Worm (Caenorhabditis elegans) whole organism, L3 larva: ENCODE measurements around the gene Y6G8.8.

ENCODE experiments used
- R02D3.7 ChIP-seq: fragments of 150-350 bp; optimal IDR thresholded peaks from 2 replicates; lab custom pipeline; 2014; ENCODE audit warnings: missing biosample characterization, missing genetic modification characterization
- egl-5 ChIP-seq: fragments of 150-350 bp; optimal IDR thresholded peaks from 2 replicates; lab custom pipeline; 2017; ENCODE audit warnings: missing biosample characterization, missing genetic modification reagents, missing genetic modification characterization, inconsistent platforms
- elt-2 ChIP-seq: sonication (generic microtip); optimal IDR thresholded peaks from 2 replicates; lab custom pipeline; 2016; ENCODE audit warnings: missing genetic modification reagents, mild to moderate bottlenecking, missing genetic modification characterization, missing compliant biosample characterization
- elt-3 ChIP-seq, 3 experiments: fragments of 150-350 bp in 1 of 3; sonication (generic microtip) in 2 of 3; optimal IDR thresholded peaks; 2 replicates in 2 of 3; 4 replicates in 1 of 3; lab custom pipeline; 2014 to 2017; ENCODE audit warnings: missing biosample characterization in 3 of 3, missing genetic modification characterization in 3 of 3
- eor-1 ChIP-seq, 2 experiments: fragments of 150-350 bp; optimal IDR thresholded peaks; 2 replicates each; lab custom pipeline; 2014 to 2018; ENCODE audit warnings: missing biosample characterization in 2 of 2, missing genetic modification characterization in 2 of 2
- lsy-12 ChIP-seq: sonication (generic microtip); optimal IDR thresholded peaks from 2 replicates; lab custom pipeline; 2016; ENCODE audit warnings: mild to moderate bottlenecking, missing genetic modification characterization, missing compliant biosample characterization
- nhr-11 ChIP-seq: fragments of 150-350 bp; optimal IDR thresholded peaks from 2 replicates; lab custom pipeline; 2014; ENCODE audit warnings: missing biosample characterization, missing genetic modification characterization
- nhr-237 ChIP-seq: fragments of 150-350 bp; optimal IDR thresholded peaks from 2 replicates; lab custom pipeline; 2014; ENCODE audit warnings: missing biosample characterization, missing genetic modification characterization
- nhr-25 ChIP-seq: sonication (generic microtip); optimal IDR thresholded peaks from 2 replicates; lab custom pipeline; 2017; ENCODE audit warnings: missing biosample characterization, missing genetic modification characterization
- nhr-43 ChIP-seq: sonication (generic microtip); optimal IDR thresholded peaks from 2 replicates; lab custom pipeline; 2016; ENCODE audit warnings: mild to moderate bottlenecking, missing genetic modification characterization, missing compliant biosample characterization; ENCODE audit not compliant: poor library complexity, severe bottlenecking
- pqm-1 ChIP-seq: fragments of 150-350 bp; optimal IDR thresholded peaks from 2 replicates; lab custom pipeline; 2017; ENCODE audit warnings: missing biosample characterization, missing genetic modification characterization, inconsistent platforms
- snpc-4 ChIP-seq: fragments of 150-350 bp; optimal IDR thresholded peaks from 2 replicates; lab custom pipeline; 2014; ENCODE audit warnings: missing biosample characterization, missing genetic modification characterization
- tbx-2 ChIP-seq: sonication (generic microtip); optimal IDR thresholded peaks from 2 replicates; lab custom pipeline; 2016; ENCODE audit warnings: mild to moderate bottlenecking, missing genetic modification characterization, missing compliant biosample characterization

Gene Y6G8.8

DNA sequence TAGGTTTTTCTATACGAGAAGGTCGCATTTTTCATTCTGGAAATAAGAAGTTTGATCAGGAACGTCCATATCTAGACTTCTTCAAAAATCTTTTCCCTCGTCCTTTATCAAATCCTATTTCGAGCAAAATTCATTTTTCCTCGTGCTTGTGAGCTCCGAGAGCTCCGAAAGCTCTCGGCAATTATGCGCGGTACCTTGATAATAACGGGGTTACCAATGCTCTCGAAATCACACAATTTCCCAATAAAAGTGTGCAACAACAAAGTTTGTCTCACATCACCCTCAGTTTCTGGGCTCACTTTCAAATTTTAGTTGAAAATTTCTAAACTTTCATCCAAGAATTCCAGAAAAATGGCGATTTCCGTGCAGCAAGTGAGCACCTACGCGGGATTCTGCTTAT, 48.2 kb downstream of the Y6G8.8 start, which contains the start of gene str-89:
TSS of gene str-89 (plus strand) at position 301 of the 400 bp plus-strand sequence.
- TF ChIP-seq snpc-4 (tag; lab: Kevin White, UChicago) (no peak), lsy-12 (tag; lab: Kevin White, UChicago) (no peak), R02D3.7 (tag; lab: Kevin White, UChicago) (no peak), nhr-43 (no peak), pqm-1 (tag; lab: Kevin White, UChicago) (no peak), eor-1 (tag; optimal IDR thresholded peaks at IDR 0.05; lab: Kevin White, UChicago) (no peak), nhr-11 (no peak), elt-3 (tag; optimal IDR thresholded peaks at IDR 0.05; lab: Kevin White, UChicago) (no peak), egl-5 (tag; lab: Kevin White, UChicago) (no peak), elt-2 (no peak), nhr-237 (tag; lab: Kevin White, UChicago) (no peak), nhr-25 (tag; lab: Kevin White, UChicago) (no peak), tbx-2 (tag; lab: Kevin White, UChicago) (no peak)
- TF ChIP-seq, all 47 proteins: peak for 0
